Fruit fly (Drosophila melanogaster) whole organism, prepupa: ENCODE data around the gene Mkp3.

ENCODE experiments used
- Blimp-1 ChIP-seq: fragments of 200-800 bp; sonication (Bioruptor generic); optimal IDR thresholded peaks from 3 replicates; lab custom pipeline; 2017; ENCODE audit warnings: missing biosample characterization, missing genetic modification characterization, mild to moderate bottlenecking, moderate library complexity, missing genetic modification reagents
- CG10631 ChIP-seq: fragments of 200-800 bp; sonication (Bioruptor generic); optimal IDR thresholded peaks from 2 replicates; lab custom pipeline; 2016; ENCODE audit warnings: missing biosample characterization, missing genetic modification characterization
- CG10669 ChIP-seq: fragments of 200-800 bp; sonication (Bioruptor generic); optimal IDR thresholded peaks from 3 replicates; lab custom pipeline; 2018; ENCODE audit warnings: missing biosample characterization, mild to moderate bottlenecking, missing genetic modification characterization, moderate library complexity
- CG11294 ChIP-seq: fragments of 200-800 bp; sonication (Bioruptor generic); IDR thresholded peaks from 2 replicates; pipeline ENCODE4 v1.3.6; 2022; ENCODE audit warnings: missing biosample characterization, missing genetic modification characterization
- CG11902 ChIP-seq: fragments of 200-800 bp; sonication (Bioruptor generic); optimal IDR thresholded peaks from 3 replicates; lab custom pipeline; 2016; ENCODE audit warnings: missing biosample characterization, missing genetic modification characterization
- CG15336 ChIP-seq: fragments of 200-800 bp; sonication (Bioruptor generic); IDR thresholded peaks from 2 replicates; pipeline ENCODE4 v1.3.6; 2022; ENCODE audit warnings: missing biosample characterization, missing genetic modification characterization
- CG1621 ChIP-seq: fragments of 200-800 bp; sonication (Bioruptor generic); optimal IDR thresholded peaks from 3 replicates; lab custom pipeline; 2018; ENCODE audit warnings: missing biosample characterization, mild to moderate bottlenecking, missing genetic modification characterization
- CG16779 ChIP-seq: fragments of 200-800 bp; sonication (Bioruptor generic); optimal IDR thresholded peaks from 3 replicates; lab custom pipeline; 2017; ENCODE audit warnings: missing biosample characterization, mild to moderate bottlenecking, missing genetic modification characterization
- CG3032 ChIP-seq: fragments of 200-800 bp; optimal IDR thresholded peaks from 2 replicates; lab custom pipeline; 2019; ENCODE audit warnings: missing biosample characterization, mild to moderate bottlenecking, missing genetic modification characterization, moderate library complexity
- CG31627 ChIP-seq: fragments of 200-800 bp; sonication (Bioruptor generic); optimal IDR thresholded peaks from 3 replicates; lab custom pipeline; 2016; ENCODE audit warnings: missing biosample characterization, missing genetic modification characterization
- CG32006 ChIP-seq: fragments of 200-800 bp; sonication (Bioruptor generic); optimal IDR thresholded peaks from 3 replicates; lab custom pipeline; 2017; ENCODE audit warnings: missing biosample characterization, mild to moderate bottlenecking, missing genetic modification characterization
- CG34406 ChIP-seq: fragments of 200-800 bp; sonication (Bioruptor generic); optimal IDR thresholded peaks from 3 replicates; lab custom pipeline; 2016; ENCODE audit warnings: missing biosample characterization, missing genetic modification characterization
- CG3919 ChIP-seq: fragments of 200-800 bp; sonication (Bioruptor generic); optimal IDR thresholded peaks from 3 replicates; lab custom pipeline; 2016; ENCODE audit warnings: missing biosample characterization, missing genetic modification characterization
- CG6163 ChIP-seq: fragments of 200-800 bp; sonication (Bioruptor generic); IDR thresholded peaks from 3 replicates; pipeline ENCODE4 v1.3.6; 2022; ENCODE audit warnings: missing biosample characterization, missing genetic modification characterization
- CG6276 ChIP-seq: fragments of 200-800 bp; sonication (Bioruptor generic); optimal IDR thresholded peaks from 2 replicates; lab custom pipeline; 2017; ENCODE audit warnings: missing biosample characterization, mild to moderate bottlenecking, missing genetic modification characterization
- CG6854 ChIP-seq: fragments of 200-800 bp; sonication (Bioruptor generic); optimal IDR thresholded peaks from 2 replicates; lab custom pipeline; 2017; ENCODE audit warnings: missing biosample characterization, mild to moderate bottlenecking, missing genetic modification characterization
- CG8119 ChIP-seq: fragments of 200-800 bp; sonication (Bioruptor generic); IDR thresholded peaks from 3 replicates; pipeline ENCODE4 v1.3.6; 2022; ENCODE audit warnings: missing biosample characterization, missing genetic modification characterization
- CG8632 ChIP-seq: fragments of 200-800 bp; sonication (Bioruptor generic); optimal IDR thresholded peaks from 3 replicates; lab custom pipeline; 2016; ENCODE audit warnings: missing biosample characterization, missing genetic modification characterization
- CG9139 ChIP-seq: fragments of 200-800 bp; sonication (Bioruptor generic); optimal IDR thresholded peaks from 3 replicates; lab custom pipeline; 2017; ENCODE audit warnings: missing biosample characterization, mild to moderate bottlenecking, missing genetic modification characterization
- Eip75B ChIP-seq: fragments of 200-800 bp; sonication (Bioruptor generic); optimal IDR thresholded peaks from 3 replicates; lab custom pipeline; 2016; ENCODE audit warnings: missing biosample characterization, missing genetic modification characterization
- Eip78C ChIP-seq: fragments of 200-800 bp; sonication (Bioruptor generic); peaks from one replicate; lab custom pipeline; 2016; ENCODE audit warnings: missing biosample characterization, missing genetic modification characterization
- Gug ChIP-seq: fragments of 200-800 bp; sonication (Bioruptor generic); IDR thresholded peaks from 2 replicates; pipeline ENCODE4 v1.3.6; 2022; ENCODE audit warnings: missing biosample characterization, missing genetic modification characterization
- Hr4 ChIP-seq: fragments of 200-800 bp; sonication (Bioruptor generic); optimal IDR thresholded peaks from 3 replicates; lab custom pipeline; 2016; ENCODE audit warnings: missing biosample characterization, missing genetic modification characterization
- Lpt ChIP-seq: fragments of 200-800 bp; sonication (Bioruptor generic); optimal IDR thresholded peaks from 3 replicates; lab custom pipeline; 2016; ENCODE audit warnings: missing biosample characterization, missing genetic modification characterization
- Met ChIP-seq: fragments of 200-800 bp; sonication (Bioruptor generic); optimal IDR thresholded peaks from 3 replicates; lab custom pipeline; 2016; ENCODE audit warnings: missing biosample characterization, missing genetic modification characterization
- OdsH ChIP-seq: fragments of 200-800 bp; sonication (Bioruptor generic); optimal IDR thresholded peaks from 3 replicates; lab custom pipeline; 2016; ENCODE audit warnings: missing biosample characterization, missing genetic modification characterization
- Smox ChIP-seq: fragments of 200-800 bp; sonication (Bioruptor generic); optimal IDR thresholded peaks from 3 replicates; lab custom pipeline; 2016; ENCODE audit warnings: missing biosample characterization, missing genetic modification characterization
- Sox14 ChIP-seq: fragments of 200-800 bp; sonication (Bioruptor generic); optimal IDR thresholded peaks from 3 replicates; lab custom pipeline; 2016; ENCODE audit warnings: missing biosample characterization, missing genetic modification characterization
- cyc ChIP-seq: fragments of 200-800 bp; sonication (Bioruptor generic); optimal IDR thresholded peaks from 3 replicates; lab custom pipeline; 2016; ENCODE audit warnings: missing biosample characterization, missing genetic modification characterization
- eg ChIP-seq: fragments of 200-800 bp; sonication (Bioruptor generic); IDR thresholded peaks from 3 replicates; pipeline ENCODE4 v1.3.6; 2022; ENCODE audit warnings: missing biosample characterization, missing genetic modification characterization
- esn ChIP-seq: fragments of 200-800 bp; sonication (Bioruptor generic); optimal IDR thresholded peaks from 2 replicates; lab custom pipeline; 2016; ENCODE audit warnings: missing biosample characterization, mild to moderate bottlenecking, missing genetic modification characterization, moderate library complexity
- fd59A ChIP-seq: fragments of 200-800 bp; sonication (Bioruptor generic); optimal IDR thresholded peaks from 2 replicates; lab custom pipeline; 2017; ENCODE audit warnings: missing biosample characterization, mild to moderate bottlenecking, missing genetic modification characterization, missing genetic modification reagents
- fkh ChIP-seq: fragments of 200-800 bp; sonication (Bioruptor generic); optimal IDR thresholded peaks from 3 replicates; lab custom pipeline; 2017; ENCODE audit warnings: missing biosample characterization, mild to moderate bottlenecking, missing genetic modification characterization, moderate library complexity
- net ChIP-seq: fragments of 200-800 bp; sonication (Bioruptor generic); optimal IDR thresholded peaks from 3 replicates; lab custom pipeline; 2016; ENCODE audit warnings: missing biosample characterization, missing genetic modification characterization
- pdm3 ChIP-seq: fragments of 200-800 bp; sonication (Bioruptor generic); optimal IDR thresholded peaks from 3 replicates; lab custom pipeline; 2016; ENCODE audit warnings: missing biosample characterization, missing genetic modification characterization
- salr ChIP-seq, 2 experiments: fragments of 200-800 bp; sonication (Bioruptor generic); optimal IDR thresholded peaks; 3 replicates each; lab custom pipeline; 2016 to 2018; ENCODE audit warnings: missing biosample characterization in 2 of 2, missing genetic modification characterization in 2 of 2, mild to moderate bottlenecking in 1 of 2
- spab ChIP-seq: fragments of 200-800 bp; sonication (Bioruptor generic); optimal IDR thresholded peaks from 2 replicates; lab custom pipeline; 2017; ENCODE audit warnings: missing biosample characterization, mild to moderate bottlenecking, missing genetic modification characterization, missing genetic modification reagents
- ss ChIP-seq, 2 experiments: fragments of 200-800 bp; sonication (Bioruptor generic); optimal IDR thresholded peaks; 2 replicates in 1 of 2; 3 replicates in 1 of 2; lab custom pipeline; 2017 to 2018; ENCODE audit warnings: mild to moderate bottlenecking in 2 of 2, missing biosample characterization in 2 of 2, missing genetic modification characterization in 2 of 2, moderate library complexity in 1 of 2
- vri ChIP-seq: fragments of 200-800 bp; sonication (Bioruptor generic); optimal IDR thresholded peaks from 3 replicates; lab custom pipeline; 2016; ENCODE audit warnings: missing biosample characterization, mild to moderate bottlenecking, missing genetic modification characterization

Mkp3 gene

DNA sequence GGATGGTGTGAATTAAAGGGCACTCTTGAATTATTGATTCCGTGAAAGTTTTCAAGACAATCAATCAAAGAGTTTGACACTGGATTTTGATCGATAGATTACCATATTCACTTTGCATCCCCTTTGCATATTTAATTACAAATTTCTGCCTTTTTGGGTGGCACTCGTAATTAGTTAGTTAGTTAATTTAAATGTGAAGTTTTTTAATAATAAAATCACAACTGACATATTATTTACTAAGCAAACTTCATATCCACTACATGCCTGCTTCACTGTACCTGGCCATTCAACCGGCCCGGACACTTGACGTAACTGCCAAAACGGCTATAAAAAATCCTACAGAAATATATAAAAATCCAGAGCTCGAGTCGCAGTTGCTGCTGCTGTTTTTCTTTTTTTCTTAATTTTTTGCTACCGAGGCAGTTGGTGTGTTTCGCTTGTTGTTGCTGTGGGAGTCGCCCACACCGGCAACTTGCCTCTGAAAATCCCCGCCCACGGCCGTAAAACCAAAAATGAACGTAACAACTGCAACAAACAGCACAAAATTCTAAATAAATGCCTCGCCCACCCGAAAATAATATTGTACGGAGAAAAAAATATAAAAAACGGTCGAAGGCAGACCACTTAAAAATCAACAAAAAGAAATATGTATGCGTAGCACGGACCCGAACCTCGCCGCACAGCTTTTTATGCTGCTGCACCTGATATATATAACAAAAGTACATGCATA lies 11.4 kb downstream of the Mkp3 start (continued):
- TF ChIP-seq Lpt (GFP tag; lab: Kevin White, UChicago) (no peak), esn (GFP tag; lab: Kevin White, UChicago) (no peak), fkh (GFP tag; lab: Kevin White, UChicago) (no peak), CG1621 (tag; lab: Kevin White, UChicago) (no peak), CG31627 (GFP tag; lab: Kevin White, UChicago) (no peak), Met (peak; percentile 12), Sox14 (GFP tag; lab: Kevin White, UChicago) (no peak), CG15336 (GFP tag; lab: Robert Waterston, UW) (0 out of 2 replicates have a peak, but pooled peaks have one; percentile 11), vri (no peak), ss (GFP tag; optimal IDR thresholded peaks at IDR 0.05; lab: Kevin White, UChicago) (peak in 1 of 2 experiments; percentile 28)
- TF ChIP-seq, all 60 proteins: peak for 7

DNA sequence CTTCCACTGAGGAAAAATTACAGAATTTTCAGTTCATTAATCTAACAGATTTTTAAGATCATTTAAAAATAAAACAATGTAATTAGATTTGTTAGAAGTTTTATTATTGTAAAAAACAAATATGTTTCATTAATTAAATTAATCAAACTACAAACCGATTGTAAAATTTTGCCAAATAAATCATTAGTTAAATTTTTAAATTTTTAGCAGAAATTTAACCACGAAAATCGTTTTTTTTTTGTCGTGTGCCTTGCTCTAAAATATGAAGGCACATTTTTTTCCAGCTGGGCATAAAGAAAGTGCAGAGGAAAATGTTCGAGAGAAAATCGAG lies 12.4 kb downstream of the Mkp3 start:
- TF ChIP-seq Eip78C (GFP tag; lab: Kevin White, UChicago) (no peak), CG6854 (no peak), CG3919 (GFP tag; lab: Kevin White, UChicago) (no peak), Hr4 (peak; percentile 21), CG15336 (GFP tag; lab: Robert Waterston, UW) (no peak), vri (no peak), OdsH (GFP tag; lab: Kevin White, UChicago) (no peak), CG32006 (GFP tag; lab: Kevin White, UChicago) (peak; percentile 23), CG8119 (GFP tag; lab: Robert Waterston, UW) (0 out of 3 replicates have a peak, but pooled peaks have one; percentile 14), Eip75B (GFP tag; lab: Kevin White, UChicago) (no peak), Smox (GFP tag; lab: Kevin White, UChicago) (no peak)

DNA sequence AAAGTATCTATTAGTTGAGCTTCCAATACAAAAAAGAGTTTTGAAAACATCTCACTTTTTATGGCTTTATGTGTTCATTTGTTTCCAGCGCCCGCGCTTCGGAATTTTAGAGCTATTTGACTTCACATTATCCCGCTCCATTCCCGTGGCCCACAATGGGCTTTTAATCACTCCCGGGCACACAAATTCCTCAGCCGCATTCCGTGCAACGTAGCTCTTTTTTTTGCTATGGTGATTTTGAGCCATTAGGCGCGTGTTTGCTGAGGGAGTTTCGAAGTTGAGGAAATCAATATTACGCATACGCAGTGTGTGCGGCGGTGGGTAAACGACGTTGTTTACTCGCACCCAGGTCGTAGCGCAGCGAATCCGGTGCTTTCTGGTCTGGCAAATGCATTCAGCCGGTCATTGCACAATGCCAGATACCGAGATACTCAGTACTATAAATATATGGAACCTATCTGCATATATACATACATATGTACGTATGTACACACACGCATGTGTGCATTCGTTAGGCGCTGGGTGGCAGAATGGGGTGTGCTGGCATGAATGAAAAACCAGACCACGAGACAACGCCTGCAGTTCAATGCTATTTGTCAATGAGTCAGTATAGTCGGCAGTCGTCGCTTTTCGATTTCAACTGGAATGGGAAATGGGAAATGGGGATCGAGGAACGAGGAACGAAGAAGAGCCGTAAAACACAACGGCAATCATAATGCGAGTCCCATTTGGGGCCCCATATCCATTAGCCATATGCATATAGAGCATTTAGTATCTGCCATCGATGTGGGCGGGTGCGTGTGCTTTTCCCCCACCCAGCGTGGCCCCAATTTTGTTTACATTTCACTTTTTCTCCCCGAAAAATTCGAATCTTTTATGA lies 13.0 kb downstream of the Mkp3 start:
- TF ChIP-seq Eip78C (GFP tag; lab: Kevin White, UChicago) (peak; percentile 56), CG10631 (GFP tag; lab: Kevin White, UChicago) (no peak), CG9139 (GFP tag; lab: Kevin White, UChicago) (peak; percentile 6), fkh (GFP tag; lab: Kevin White, UChicago) (peak; percentile 55), ss (GFP tag; optimal IDR thresholded peaks at IDR 0.05; lab: Kevin White, UChicago) (peak; percentile 8 to 38), fd59A (peak; percentile 1), spab (GFP tag; lab: Kevin White, UChicago) (peak; percentile 3), eg (GFP tag; lab: Robert Waterston, UW) (0 out of 3 replicates have a peak, but pooled peaks have one; percentile 14), Sox14 (GFP tag; lab: Kevin White, UChicago) (no peak), pdm3 (GFP tag; lab: Kevin White, UChicago) (no peak)

DNA sequence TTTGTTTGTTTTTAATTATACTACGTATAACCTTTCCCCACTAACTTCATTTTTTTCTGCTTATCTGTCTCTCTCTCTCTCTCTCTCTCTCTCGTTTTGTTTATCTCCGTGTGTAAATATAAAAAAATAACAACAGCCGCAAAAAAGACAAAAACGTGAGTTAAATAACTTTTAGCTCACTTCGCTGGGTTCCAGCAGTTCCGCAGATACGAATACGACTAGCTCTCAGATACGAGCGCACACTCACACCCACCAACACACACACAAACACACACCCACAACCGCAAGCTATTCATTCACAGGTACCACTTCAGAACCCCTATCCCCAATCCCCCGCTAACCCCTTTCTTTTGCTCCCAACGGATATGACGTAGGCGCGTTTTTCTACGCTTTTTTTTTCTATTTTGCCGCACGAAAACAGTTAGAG lies 14.0 kb downstream of the Mkp3 start:
- TF ChIP-seq CG6276 (GFP tag; lab: Kevin White, UChicago): peak; percentile 45
- peak; percentile 37 for TF ChIP-seq pdm3 (GFP tag; lab: Kevin White, UChicago)
- no peak for TF ChIP-seq CG11902
- TF ChIP-seq salr (GFP tag; optimal IDR thresholded peaks at IDR 0.05; lab: Kevin White, UChicago): peak in 1 of 2 experiments; percentile 55
- TF ChIP-seq CG34406 (GFP tag; lab: Kevin White, UChicago): peak; percentile 36
- peak; percentile 92 for TF ChIP-seq fkh (GFP tag; lab: Kevin White, UChicago)
- peak; percentile 2 for TF ChIP-seq OdsH (GFP tag; lab: Kevin White, UChicago)
- no peak for TF ChIP-seq cyc
- peak; percentile 92 for TF ChIP-seq CG16779 (tag; lab: Kevin White, UChicago)
- TF ChIP-seq Eip78C (GFP tag; lab: Kevin White, UChicago): peak; percentile 73
- TF ChIP-seq net: peak; percentile 64
- peak; percentile 93 for TF ChIP-seq CG9139 (GFP tag; lab: Kevin White, UChicago)
- TF ChIP-seq ss (GFP tag; optimal IDR thresholded peaks at IDR 0.05; lab: Kevin White, UChicago): peak; percentile 83 to 95
- TF ChIP-seq CG15336 (GFP tag; lab: Robert Waterston, UW): peak; percentile 58
- TF ChIP-seq Met: no peak
- no peak for TF ChIP-seq Blimp-1 (GFP tag; lab: Kevin White, UChicago)
- peak; percentile 73 for TF ChIP-seq CG3032
- no peak for TF ChIP-seq Sox14 (GFP tag; lab: Kevin White, UChicago)
- TF ChIP-seq Gug (GFP tag; lab: Robert Waterston, UW): peak; percentile 44; the same call in 1 of the 2 replicates
- peak; percentile 41; the same call in 2 of the 3 replicates for TF ChIP-seq CG6163 (GFP tag; lab: Robert Waterston, UW)
- no peak; the same call in 1 of the 2 replicates for TF ChIP-seq CG11294 (GFP tag; lab: Robert Waterston, UW)
- peak; percentile 85 for TF ChIP-seq CG1621 (tag; lab: Kevin White, UChicago)
- TF ChIP-seq CG10669 (GFP tag; lab: Kevin White, UChicago): peak; percentile 73
- peak; percentile 76 for TF ChIP-seq vri
- TF ChIP-seq CG8632 (GFP tag; lab: Kevin White, UChicago): peak; percentile 42
- peak; percentile 60 for TF ChIP-seq Eip75B (GFP tag; lab: Kevin White, UChicago)
